Fruit fly (Drosophila melanogaster) whole organism, embryonic: ENCODE results near the gene Gale.

Experiments
- Adf1 ChIP-seq: fragments of 200-800 bp; sonication (Bioruptor generic); IDR thresholded peaks from 2 replicates; pipeline ENCODE4 v1.3.6; 2022; ENCODE audit warnings: missing biosample characterization, missing genetic modification characterization
- Atf3 ChIP-seq: fragments of 200-800 bp; sonication (Bioruptor generic); optimal IDR thresholded peaks from 3 replicates; lab custom pipeline; 2016; ENCODE audit warnings: missing biosample characterization, missing genetic modification characterization
- B-H1 ChIP-seq: fragments of 200-800 bp; sonication (Bioruptor generic); IDR thresholded peaks from 3 replicates; pipeline ENCODE4 v1.3.6; 2022; ENCODE audit warnings: missing biosample characterization, missing genetic modification characterization
- B-H2 ChIP-seq: fragments of 200-800 bp; sonication (Bioruptor generic); optimal IDR thresholded peaks from 2 replicates; lab custom pipeline; 2018; ENCODE audit warnings: missing biosample characterization, mild to moderate bottlenecking, missing genetic modification characterization
- CG11504 ChIP-seq: fragments of 200-800 bp; sonication (Bioruptor generic); optimal IDR thresholded peaks from 3 replicates; lab custom pipeline; 2019; ENCODE audit warnings: missing biosample characterization, mild to moderate bottlenecking, missing genetic modification characterization, moderate library complexity
- CG12299 ChIP-seq: fragments of 200-800 bp; sonication (Bioruptor generic); optimal IDR thresholded peaks from 2 replicates; lab custom pipeline; 2018; ENCODE audit warnings: missing biosample characterization, mild to moderate bottlenecking, missing genetic modification characterization
- CG13894 ChIP-seq: fragments of 200-800 bp; sonication (Bioruptor generic); optimal IDR thresholded peaks from 3 replicates; lab custom pipeline; 2018; ENCODE audit warnings: missing biosample characterization, mild to moderate bottlenecking, missing genetic modification characterization, moderate library complexity
- CG1602 ChIP-seq: fragments of 200-800 bp; sonication (Bioruptor generic); optimal IDR thresholded peaks from 3 replicates; lab custom pipeline; 2016; ENCODE audit warnings: missing biosample characterization, missing genetic modification characterization
- CG16863 ChIP-seq: fragments of 200-800 bp; sonication (Bioruptor generic); optimal IDR thresholded peaks from 3 replicates; lab custom pipeline; 2016; ENCODE audit warnings: missing biosample characterization, missing genetic modification characterization
- CG17359 ChIP-seq: fragments of 200-800 bp; sonication (Bioruptor generic); optimal IDR thresholded peaks from 3 replicates; lab custom pipeline; 2018; ENCODE audit warnings: missing biosample characterization, mild to moderate bottlenecking, missing genetic modification characterization, moderate library complexity
- CG18599 ChIP-seq: fragments of 200-800 bp; sonication (Bioruptor generic); optimal IDR thresholded peaks from 3 replicates; lab custom pipeline; 2017; ENCODE audit warnings: missing biosample characterization, missing genetic modification characterization, mild to moderate bottlenecking, moderate library complexity, missing genetic modification reagents
- CG2712 ChIP-seq: fragments of 200-800 bp; optimal IDR thresholded peaks from 3 replicates; lab custom pipeline; 2019; ENCODE audit warnings: missing biosample characterization, mild to moderate bottlenecking, missing genetic modification characterization, moderate library complexity
- CG34224 ChIP-seq: fragments of 200-800 bp; sonication (Bioruptor generic); IDR thresholded peaks from 3 replicates; pipeline ENCODE4 v1.3.6; 2022; ENCODE audit warnings: missing biosample characterization, missing genetic modification characterization; ENCODE audit not compliant: partially characterized antibody
- CG34422 ChIP-seq: fragments of 200-800 bp; sonication (Bioruptor generic); IDR thresholded peaks from 3 replicates; pipeline ENCODE4 v1.3.6; 2022; ENCODE audit warnings: missing biosample characterization, missing genetic modification characterization
- CG4820 ChIP-seq: fragments of 200-800 bp; sonication (Bioruptor generic); optimal IDR thresholded peaks from 3 replicates; lab custom pipeline; 2016; ENCODE audit warnings: missing biosample characterization, missing genetic modification characterization
- CG7556 ChIP-seq: fragments of 200-800 bp; sonication (Bioruptor generic); optimal IDR thresholded peaks from 2 replicates; lab custom pipeline; 2017; ENCODE audit warnings: missing biosample characterization, mild to moderate bottlenecking, missing genetic modification characterization
- CG9797 ChIP-seq: fragments of 200-800 bp; sonication (Bioruptor generic); optimal IDR thresholded peaks from 3 replicates; lab custom pipeline; 2018; ENCODE audit warnings: missing biosample characterization, mild to moderate bottlenecking, missing genetic modification characterization
- Dll ChIP-seq: fragments of 200-800 bp; sonication (Bioruptor generic); IDR thresholded peaks from 4 replicates; pipeline ENCODE4 v1.3.6; 2022; ENCODE audit warnings: missing biosample characterization, missing genetic modification characterization; ENCODE audit not compliant: partially characterized antibody
- Dref ChIP-seq: fragments of 200-800 bp; sonication (Bioruptor generic); IDR thresholded peaks from 2 replicates; pipeline ENCODE4 v1.3.6; 2022; ENCODE audit warnings: missing biosample characterization, missing genetic modification characterization
- Ets65A ChIP-seq: fragments of 200-800 bp; sonication (Bioruptor generic); peaks from one replicate; lab custom pipeline; 2016; ENCODE audit warnings: missing biosample characterization, missing genetic modification characterization
- Hey ChIP-seq: fragments of 200-800 bp; sonication (Bioruptor generic); optimal IDR thresholded peaks from 3 replicates; lab custom pipeline; 2018; ENCODE audit warnings: missing biosample characterization, mild to moderate bottlenecking, missing genetic modification characterization
- Hsf ChIP-seq: fragments of 200-800 bp; sonication (Bioruptor generic); optimal IDR thresholded peaks from 3 replicates; lab custom pipeline; 2016; ENCODE audit warnings: missing biosample characterization, missing genetic modification characterization
- Lhr ChIP-seq: fragments of 200-800 bp; sonication (Bioruptor generic); optimal IDR thresholded peaks from 3 replicates; lab custom pipeline; 2017; ENCODE audit warnings: mild to moderate bottlenecking, missing biosample characterization, missing genetic modification reagents, missing genetic modification characterization
- MTF-1 ChIP-seq: fragments of 200-800 bp; sonication (Bioruptor generic); optimal IDR thresholded peaks from 2 replicates; lab custom pipeline; 2018; ENCODE audit warnings: missing biosample characterization, mild to moderate bottlenecking, missing genetic modification characterization, borderline replicate concordance
- Mad ChIP-seq: fragments of 200-800 bp; sonication (Bioruptor generic); optimal IDR thresholded peaks from 2 replicates; lab custom pipeline; 2016; ENCODE audit warnings: missing biosample characterization, missing genetic modification characterization
- Myb ChIP-seq: fragments of 200-800 bp; sonication (Bioruptor generic); optimal IDR thresholded peaks from 2 replicates; lab custom pipeline; 2016; ENCODE audit warnings: missing biosample characterization, missing genetic modification characterization
- NFAT ChIP-seq: fragments of 200-800 bp; sonication (Bioruptor generic); IDR thresholded peaks from 2 replicates; pipeline ENCODE4 v1.3.6; 2022; ENCODE audit warnings: missing biosample characterization, missing genetic modification characterization
- TFAM ChIP-seq: fragments of 200-800 bp; sonication (Bioruptor generic); optimal IDR thresholded peaks from 2 replicates; lab custom pipeline; 2017; ENCODE audit warnings: missing biosample characterization, missing genetic modification characterization, inconsistent platforms
- Xbp1 ChIP-seq: fragments of 200-800 bp; sonication (Bioruptor generic); optimal IDR thresholded peaks from 3 replicates; lab custom pipeline; 2016; ENCODE audit warnings: missing biosample characterization, mild to moderate bottlenecking, missing genetic modification characterization
- ac ChIP-seq: fragments of 200-800 bp; sonication (Bioruptor generic); optimal IDR thresholded peaks from 3 replicates; lab custom pipeline; 2017; ENCODE audit warnings: missing biosample characterization, mild to moderate bottlenecking, missing genetic modification characterization
- ash1 ChIP-seq: fragments of 200-800 bp; sonication (Bioruptor generic); optimal IDR thresholded peaks from 2 replicates; lab custom pipeline; 2018; ENCODE audit warnings: missing biosample characterization, mild to moderate bottlenecking, missing genetic modification characterization
- bbx ChIP-seq: fragments of 200-800 bp; sonication (Bioruptor generic); IDR thresholded peaks from 2 replicates; pipeline ENCODE4 v1.3.6; 2022; ENCODE audit warnings: missing biosample characterization, missing genetic modification characterization; ENCODE audit not compliant: partially characterized antibody
- br ChIP-seq: fragments of >200 bp; optimal IDR thresholded peaks from 2 replicates; lab custom pipeline; 2017
- bsh ChIP-seq, 2 experiments: fragments of 200-800 bp; sonication (Bioruptor generic); optimal IDR thresholded peaks; 2 replicates each; lab custom pipeline; 2017 to 2018; ENCODE audit warnings: mild to moderate bottlenecking in 2 of 2, missing biosample characterization in 2 of 2, missing genetic modification characterization in 2 of 2, moderate library complexity in 1 of 2
- chinmo ChIP-seq: fragments of 200-800 bp; sonication (Bioruptor generic); IDR thresholded peaks from 4 replicates; pipeline ENCODE4 v1.3.6; 2022; ENCODE audit warnings: missing biosample characterization, missing genetic modification characterization; ENCODE audit not compliant: partially characterized antibody
- crc ChIP-seq: fragments of 200-800 bp; sonication (Bioruptor generic); optimal IDR thresholded peaks from 2 replicates; lab custom pipeline; 2016; ENCODE audit warnings: missing biosample characterization, missing genetic modification characterization
- da ChIP-seq: fragments of 200-800 bp; sonication (Bioruptor generic); optimal IDR thresholded peaks from 2 replicates; lab custom pipeline; 2016; ENCODE audit warnings: missing biosample characterization, missing genetic modification characterization
- dan ChIP-seq: fragments of 200-800 bp; sonication (Bioruptor generic); IDR thresholded peaks from 2 replicates; pipeline ENCODE4 v1.3.6; 2022; ENCODE audit warnings: missing biosample characterization, missing genetic modification characterization
- ftz-f1 ChIP-seq: fragments of 200-800 bp; sonication (Bioruptor generic); optimal IDR thresholded peaks from 2 replicates; lab custom pipeline; 2016; ENCODE audit warnings: missing biosample characterization, missing genetic modification characterization
- gce ChIP-seq: fragments of 200-800 bp; sonication (Bioruptor generic); IDR thresholded peaks from 3 replicates; pipeline ENCODE4 v1.3.6; 2022; ENCODE audit warnings: missing biosample characterization, missing genetic modification characterization
- grau ChIP-seq: fragments of 200-800 bp; optimal IDR thresholded peaks from 3 replicates; lab custom pipeline; 2019; ENCODE audit warnings: missing biosample characterization, mild to moderate bottlenecking, missing genetic modification characterization, moderate library complexity
- jing ChIP-seq: fragments of 200-800 bp; sonication (Bioruptor generic); optimal IDR thresholded peaks from 2 replicates; lab custom pipeline; 2018; ENCODE audit warnings: missing biosample characterization, mild to moderate bottlenecking, missing genetic modification characterization
- lilli ChIP-seq: fragments of 200-800 bp; sonication (Bioruptor generic); optimal IDR thresholded peaks from 3 replicates; lab custom pipeline; 2016; ENCODE audit warnings: missing biosample characterization, missing genetic modification characterization
- maf-S ChIP-seq: fragments of 200-800 bp; sonication (Bioruptor generic); optimal IDR thresholded peaks from 2 replicates; lab custom pipeline; 2016; ENCODE audit warnings: missing biosample characterization, missing genetic modification characterization
- mam ChIP-seq: fragments of 200-800 bp; sonication (Bioruptor generic); optimal IDR thresholded peaks from 3 replicates; lab custom pipeline; 2016; ENCODE audit warnings: missing biosample characterization, missing genetic modification characterization
- org-1 ChIP-seq: fragments of 200-800 bp; sonication (Bioruptor generic); optimal IDR thresholded peaks from 2 replicates; lab custom pipeline; 2017; ENCODE audit warnings: missing biosample characterization, missing genetic modification characterization
- otp ChIP-seq: fragments of 200-800 bp; sonication (Bioruptor generic); IDR thresholded peaks from 3 replicates; pipeline ENCODE4, ENCODE4 v1.3.6; 2022; ENCODE audit warnings: missing biosample characterization, missing genetic modification characterization
- psq ChIP-seq: fragments of 200-800 bp; sonication (Bioruptor generic); optimal IDR thresholded peaks from 2 replicates; lab custom pipeline; 2017; ENCODE audit warnings: missing biosample characterization, missing genetic modification characterization
- row ChIP-seq: fragments of 200-800 bp; sonication (Bioruptor generic); IDR thresholded peaks from 3 replicates; pipeline ENCODE4 v1.3.6; 2022; ENCODE audit warnings: missing biosample characterization, missing genetic modification characterization
- sisA ChIP-seq: fragments of 200-800 bp; sonication (Bioruptor generic); IDR thresholded peaks from 2 replicates; pipeline ENCODE4 v1.3.6; 2022; ENCODE audit warnings: missing biosample characterization, missing genetic modification characterization
- slbo ChIP-seq: fragments of 200-800 bp; sonication (Bioruptor generic); IDR thresholded peaks from 2 replicates; pipeline ENCODE4 v1.3.6; 2022; ENCODE audit warnings: missing biosample characterization, missing genetic modification characterization

Gale gene

dm6 chr3L:642146-642864 lies 6.0 kb upstream of the Gale start (continued):
- TF ChIP-seq Hey = no peak
- peak; percentile 38 for TF ChIP-seq slbo (GFP tag; lab: Robert Waterston, UW)
- TF ChIP-seq CG12299 (tag; lab: Kevin White, UChicago) = no peak
- TF ChIP-seq Mad (GFP tag; lab: Kevin White, UChicago) = no peak
- peak; percentile 65 for TF ChIP-seq row (GFP tag; lab: Robert Waterston, UW)
- no peak for TF ChIP-seq org-1 (GFP tag; lab: Kevin White, UChicago)
- TF ChIP-seq gce = peak; percentile 64; the same call in 2 of the 3 replicates
- TF ChIP-seq ac (GFP tag; lab: Kevin White, UChicago) = peak; percentile 2
- TF ChIP-seq Myb (GFP tag; lab: Kevin White, UChicago) = no peak
- peak; percentile 45 for TF ChIP-seq Xbp1 (GFP tag; lab: Kevin White, UChicago)
- no peak for TF ChIP-seq dan (GFP tag; lab: Robert Waterston, UW)
- no peak; the same call in 3 of the 4 replicates for TF ChIP-seq chinmo (GFP tag; lab: Robert Waterston, UW)
- no peak for TF ChIP-seq da
- TF ChIP-seq Ets65A = peak; percentile 84
- TF ChIP-seq CG34224 (GFP tag; lab: Robert Waterston, UW) = no peak
- TF ChIP-seq jing = no peak
- peak; percentile 45 for TF ChIP-seq CG17359
- TF ChIP-seq grau (tag; lab: Kevin White, UChicago) = peak; percentile 71
- TF ChIP-seq B-H2 (GFP tag; lab: Kevin White, UChicago) = no peak
- no peak for TF ChIP-seq otp (GFP tag; lab: Robert Waterston, UW)
- no peak for TF ChIP-seq Dll (GFP tag; lab: Robert Waterston, UW)
- no peak for TF ChIP-seq Hsf (GFP tag; lab: Kevin White, UChicago)
- no peak for TF ChIP-seq B-H1
- TF ChIP-seq CG11504 (tag; lab: Kevin White, UChicago) = peak; percentile 81
- TF ChIP-seq br (lab: Kevin White, UChicago) = no peak
- TF ChIP-seq CG18599 (GFP tag; lab: Kevin White, UChicago) = peak; percentile 50
- TF ChIP-seq Lhr (GFP tag; lab: Kevin White, UChicago) = no peak
- peak; percentile 5 for TF ChIP-seq CG4820 (GFP tag; lab: Kevin White, UChicago)
- TF ChIP-seq mam (GFP tag; lab: Kevin White, UChicago) = no peak
- TF ChIP-seq MTF-1 (GFP tag; lab: Kevin White, UChicago) = no peak
- TF ChIP-seq sisA (GFP tag; lab: Robert Waterston, UW) = peak; percentile 34; the same call in 1 of the 2 replicates
- no peak for TF ChIP-seq CG9797 (GFP tag; lab: Kevin White, UChicago)
- no peak for TF ChIP-seq lilli
- no peak for TF ChIP-seq maf-S (GFP tag; lab: Kevin White, UChicago)
- TF ChIP-seq CG34422 (GFP tag; lab: Robert Waterston, UW) = 0 out of 3 replicates have a peak, but pooled peaks have one; percentile 42
- no peak for TF ChIP-seq CG16863
- no peak for TF ChIP-seq ftz-f1 (GFP tag; lab: Kevin White, UChicago)
- no peak for TF ChIP-seq Atf3 (GFP tag; lab: Kevin White, UChicago)
- TF ChIP-seq TFAM (GFP tag; lab: Kevin White, UChicago) = no peak
- no peak for TF ChIP-seq NFAT
- peak; percentile 79 for TF ChIP-seq CG2712 (tag; lab: Kevin White, UChicago)
- TF ChIP-seq psq = no peak
- TF ChIP-seq ash1 (GFP tag; lab: Kevin White, UChicago) = no peak
- TF ChIP-seq bsh (GFP tag; optimal IDR thresholded peaks at IDR 0.05; lab: Kevin White, UChicago) = peak in 1 of 2 experiments; percentile 68
- peak; percentile 32 for TF ChIP-seq CG1602 (GFP tag; lab: Kevin White, UChicago)
- peak; percentile 70 for TF ChIP-seq CG7556
- TF ChIP-seq crc = no peak
- no peak for TF ChIP-seq Dref (GFP tag; lab: Robert Waterston, UW)
- TF ChIP-seq bbx = no peak
- no peak for TF ChIP-seq Adf1
- no peak for TF ChIP-seq CG13894 (tag; lab: Kevin White, UChicago)
